Worm (Caenorhabditis elegans) whole organism, midembryonic: ENCODE results near the gene srbc-31.

Experiments
- cog-1 ChIP-seq: sonication (generic microtip); optimal IDR thresholded peaks from 2 replicates; lab custom pipeline; 2016; ENCODE audit warnings: missing genetic modification characterization, missing compliant biosample characterization
- flt-1 ChIP-seq: fragments of 200-800 bp; sonication (Bioruptor generic); IDR thresholded peaks from 2 replicates; pipeline ENCODE4 v1.3.6; 2022; ENCODE audit warnings: missing genetic modification characterization, missing compliant biosample characterization
- klf-2 ChIP-seq: fragments of 200-800 bp; sonication (Bioruptor generic); conservative IDR thresholded peaks from 2 replicates; pipeline ENCODE4 v1.3.6; 2022; ENCODE audit warnings: missing genetic modification reagents, missing genetic modification characterization, missing compliant biosample characterization

ce11 chrV:3463514-3463913 is 13.9 kb downstream of the srbc-31 start, which contains the start of gene slc-28.1:
- no peak for TF ChIP-seq flt-1 (GFP tag; lab: Robert Waterston, UW)
- TF ChIP-seq klf-2 (GFP tag; lab: Robert Waterston, UW), result no peak
- TF ChIP-seq cog-1, result no peak
